Worm (Caenorhabditis elegans): Measurements from ENCODE around the gene F11G11.4.

DNA sequence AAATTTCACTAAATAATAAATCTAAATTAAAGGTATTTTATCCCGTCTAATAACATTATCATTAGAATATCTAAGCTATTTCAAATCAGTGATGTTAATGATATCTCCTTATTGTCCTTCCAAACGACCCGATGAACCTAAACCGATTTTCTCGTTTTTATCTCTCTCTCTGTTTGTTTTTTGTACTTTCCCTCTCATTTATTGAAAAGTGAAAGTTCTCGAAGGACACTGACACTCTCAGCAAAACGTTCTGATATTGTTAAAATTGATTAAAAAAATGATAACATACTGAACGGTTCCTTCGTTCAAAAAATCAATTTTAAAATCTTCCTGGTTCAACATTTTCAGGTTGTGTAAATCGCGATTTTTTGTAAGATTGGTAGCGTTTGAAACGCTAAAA lies 15.7 kb downstream of the F11G11.4 start, which contains the start of gene F11G11.13:
- TF ChIP-seq elt-1 (tag; optimal IDR thresholded peaks at IDR 0.05; ENCODE audit: borderline replicate concordance, insufficient read depth) = no peak
- TF ChIP-seq nhr-12 (tag; optimal IDR thresholded peaks at IDR 0.05) = no peak
- TF ChIP-seq sptf-1 (tag; optimal IDR thresholded peaks at IDR 0.05) = no peak
- no peak for TF ChIP-seq mep-1 (tag; optimal IDR thresholded peaks at IDR 0.05)
- TF ChIP-seq unc-39 (tag; optimal IDR thresholded peaks at IDR 0.05) = no peak
- no peak for TF ChIP-seq nhr-76 (tag; optimal IDR thresholded peaks at IDR 0.05)
- TF ChIP-seq zip-8 (tag; optimal IDR thresholded peaks at IDR 0.05) = no peak

All from whole organism, mixed stage, embryonic.